Fruit fly (Drosophila melanogaster) whole organism, embryonic: ENCODE measurements around the gene Ns4.

Source experiments
- Ada2b ChIP-seq: fragments of 200-800 bp; sonication (Bioruptor generic); IDR thresholded peaks from 2 replicates; pipeline ENCODE4 v1.3.6; 2022; ENCODE audit warnings: missing biosample characterization, missing genetic modification characterization
- CG10543 ChIP-seq: fragments of 200-800 bp; sonication (Bioruptor generic); optimal IDR thresholded peaks from 3 replicates; lab custom pipeline; 2017; ENCODE audit warnings: missing biosample characterization, mild to moderate bottlenecking, missing genetic modification characterization, moderate library complexity
- CG11504 ChIP-seq: fragments of 200-800 bp; sonication (Bioruptor generic); optimal IDR thresholded peaks from 3 replicates; lab custom pipeline; 2019; ENCODE audit warnings: missing biosample characterization, mild to moderate bottlenecking, missing genetic modification characterization, moderate library complexity
- CG11695 ChIP-seq: fragments of 200-800 bp; sonication (Bioruptor generic); IDR thresholded peaks from 3 replicates; pipeline ENCODE4 v1.3.6; 2022; ENCODE audit warnings: missing biosample characterization, missing genetic modification characterization
- CG12942 ChIP-seq: fragments of 200-800 bp; sonication (Bioruptor generic); optimal IDR thresholded peaks from 3 replicates; lab custom pipeline; 2016; ENCODE audit warnings: missing biosample characterization, missing genetic modification characterization
- CG13296 ChIP-seq: fragments of 200-800 bp; sonication (Bioruptor generic); optimal IDR thresholded peaks from 3 replicates; lab custom pipeline; 2018; ENCODE audit warnings: missing biosample characterization, mild to moderate bottlenecking, missing genetic modification characterization
- CG14050 ChIP-seq: fragments of 200-800 bp; sonication (Bioruptor generic); IDR thresholded peaks from 3 replicates; pipeline ENCODE4 v1.3.6; 2022; ENCODE audit warnings: missing biosample characterization, missing genetic modification characterization
- CG15696 ChIP-seq: fragments of 200-800 bp; sonication (Bioruptor generic); optimal IDR thresholded peaks from 2 replicates; lab custom pipeline; 2019; ENCODE audit warnings: missing biosample characterization, mild to moderate bottlenecking, missing genetic modification characterization, moderate library complexity
- CG32532 ChIP-seq: fragments of 200-800 bp; sonication (Bioruptor generic); IDR thresholded peaks from 2 replicates; pipeline ENCODE4 v1.3.6; 2022; ENCODE audit warnings: missing biosample characterization, missing genetic modification characterization
- CG32767 ChIP-seq: fragments of 200-800 bp; sonication (Bioruptor generic); IDR thresholded peaks from 2 replicates; pipeline ENCODE4 v1.3.6; 2022; ENCODE audit warnings: missing biosample characterization, missing genetic modification characterization
- CG34376 ChIP-seq: fragments of 200-800 bp; sonication (Bioruptor generic); optimal IDR thresholded peaks from 2 replicates; lab custom pipeline; 2018; ENCODE audit warnings: missing biosample characterization, mild to moderate bottlenecking, missing genetic modification characterization
- CG4820 ChIP-seq: fragments of 200-800 bp; sonication (Bioruptor generic); optimal IDR thresholded peaks from 3 replicates; lab custom pipeline; 2016; ENCODE audit warnings: missing biosample characterization, missing genetic modification characterization
- CG6175 ChIP-seq: fragments of 200-800 bp; sonication (Bioruptor generic); IDR thresholded peaks from 3 replicates; pipeline ENCODE4 v1.3.6; 2022; ENCODE audit warnings: missing biosample characterization, missing genetic modification characterization
- CG6791 ChIP-seq: fragments of 200-800 bp; sonication (Bioruptor generic); IDR thresholded peaks from 3 replicates; pipeline ENCODE4 v1.3.6; 2022; ENCODE audit warnings: missing biosample characterization, missing genetic modification characterization; ENCODE audit not compliant: partially characterized antibody
- CG7357 ChIP-seq: fragments of 200-800 bp; sonication (Bioruptor generic); IDR thresholded peaks from 3 replicates; pipeline ENCODE4 v1.3.6; 2022; ENCODE audit warnings: missing biosample characterization, missing genetic modification characterization
- CG7556 ChIP-seq: fragments of 200-800 bp; sonication (Bioruptor generic); optimal IDR thresholded peaks from 2 replicates; lab custom pipeline; 2017; ENCODE audit warnings: missing biosample characterization, mild to moderate bottlenecking, missing genetic modification characterization
- CG8359 ChIP-seq: fragments of 200-800 bp; sonication (Bioruptor generic); optimal IDR thresholded peaks from 2 replicates; lab custom pipeline; 2017; ENCODE audit warnings: missing biosample characterization, mild to moderate bottlenecking, missing genetic modification characterization, borderline replicate concordance
- CG9609 ChIP-seq: fragments of 200-800 bp; sonication (Bioruptor generic); optimal IDR thresholded peaks from 3 replicates; lab custom pipeline; 2016; ENCODE audit warnings: missing biosample characterization, missing genetic modification characterization
- CG9932 ChIP-seq: fragments of 200-800 bp; sonication (Bioruptor generic); IDR thresholded peaks from 2 replicates; pipeline ENCODE4 v1.3.6; 2022; ENCODE audit warnings: missing biosample characterization, missing genetic modification characterization
- Dip3 ChIP-seq: fragments of 200-800 bp; sonication (Bioruptor generic); optimal IDR thresholded peaks from 3 replicates; lab custom pipeline; 2016; ENCODE audit warnings: missing biosample characterization, missing genetic modification characterization
- E2f2 ChIP-seq: fragments of 200-800 bp; sonication (Bioruptor generic); IDR thresholded peaks from 2 replicates; pipeline ENCODE4 v1.3.6; 2022; ENCODE audit warnings: missing biosample characterization, missing genetic modification characterization
- HLH4C ChIP-seq: fragments of 200-800 bp; sonication (Bioruptor generic); IDR thresholded peaks from 3 replicates; pipeline ENCODE4 v1.3.6; 2022; ENCODE audit warnings: missing biosample characterization, missing genetic modification characterization; ENCODE audit not compliant: partially characterized antibody
- HLHmδ ChIP-seq: fragments of 200-800 bp; sonication (Bioruptor generic); optimal IDR thresholded peaks from 2 replicates; lab custom pipeline; 2018; ENCODE audit warnings: missing biosample characterization, mild to moderate bottlenecking, missing genetic modification characterization, moderate library complexity
- Hand ChIP-seq: fragments of 200-800 bp; sonication (Bioruptor generic); optimal IDR thresholded peaks from 2 replicates; lab custom pipeline; 2017; ENCODE audit warnings: mild to moderate bottlenecking, missing biosample characterization, missing genetic modification reagents, missing genetic modification characterization
- Hr78 ChIP-seq, 2 experiments: fragments of 200-800 bp in 1 of 2; fragments of >200 bp in 1 of 2; sonication (Bioruptor generic) in 1 of 2; optimal IDR thresholded peaks; 2 replicates each; lab custom pipeline; 2017 to 2019; ENCODE audit warnings: missing biosample characterization in 2 of 2, missing genetic modification characterization in 2 of 2, mild to moderate bottlenecking in 1 of 2, moderate library complexity in 1 of 2
- NC2α ChIP-seq: fragments of 200-800 bp; sonication (Bioruptor generic); optimal IDR thresholded peaks from 2 replicates; lab custom pipeline; 2016; ENCODE audit warnings: missing biosample characterization, missing genetic modification characterization
- Rfx ChIP-seq: fragments of 200-800 bp; sonication (Bioruptor generic); IDR thresholded peaks from 2 replicates; pipeline ENCODE4 v1.3.6; 2022; ENCODE audit warnings: missing biosample characterization, missing genetic modification characterization
- Stat92E ChIP-seq, 3 experiments: fragments of >200 bp in 2 of 3; fragments of 200-800 bp in 1 of 3; sonication (Bioruptor generic) in 1 of 3; optimal IDR thresholded peaks; 2 replicates each; lab custom pipeline; 2017 to 2019; ENCODE audit warnings: missing biosample characterization in 3 of 3, missing genetic modification characterization in 3 of 3, mild to moderate bottlenecking in 1 of 3, moderate library complexity in 1 of 3
- ab ChIP-seq: fragments of 200-800 bp; sonication (Bioruptor generic); optimal IDR thresholded peaks from 2 replicates; lab custom pipeline; 2016; ENCODE audit warnings: missing biosample characterization, missing genetic modification characterization
- al ChIP-seq: fragments of 200-800 bp; sonication (Bioruptor generic); IDR thresholded peaks from 2 replicates; pipeline ENCODE4 v1.3.6; 2022; ENCODE audit warnings: missing biosample characterization, missing genetic modification characterization
- aop ChIP-seq: fragments of 200-800 bp; sonication (Bioruptor generic); IDR thresholded peaks from 2 replicates; pipeline ENCODE4 v1.3.6; 2022; ENCODE audit warnings: missing biosample characterization, missing genetic modification characterization
- bab2 ChIP-seq: fragments of 200-800 bp; sonication (Bioruptor generic); optimal IDR thresholded peaks from 2 replicates; lab custom pipeline; 2016; ENCODE audit warnings: missing biosample characterization, missing genetic modification characterization
- bigmax ChIP-seq: fragments of 200-800 bp; sonication (Bioruptor generic); optimal IDR thresholded peaks from 2 replicates; lab custom pipeline; 2018; ENCODE audit warnings: missing biosample characterization, mild to moderate bottlenecking, missing genetic modification characterization
- dan ChIP-seq: fragments of 200-800 bp; sonication (Bioruptor generic); IDR thresholded peaks from 2 replicates; pipeline ENCODE4 v1.3.6; 2022; ENCODE audit warnings: missing biosample characterization, missing genetic modification characterization
- ftz-f1 ChIP-seq: fragments of 200-800 bp; sonication (Bioruptor generic); optimal IDR thresholded peaks from 2 replicates; lab custom pipeline; 2016; ENCODE audit warnings: missing biosample characterization, missing genetic modification characterization
- gfzf ChIP-seq: fragments of 200-800 bp; sonication (Bioruptor generic); optimal IDR thresholded peaks from 2 replicates; lab custom pipeline; 2016; ENCODE audit warnings: missing biosample characterization, mild to moderate bottlenecking, missing genetic modification characterization, moderate library complexity
- grau ChIP-seq: fragments of 200-800 bp; optimal IDR thresholded peaks from 3 replicates; lab custom pipeline; 2019; ENCODE audit warnings: missing biosample characterization, mild to moderate bottlenecking, missing genetic modification characterization, moderate library complexity
- grn ChIP-seq: fragments of 200-800 bp; sonication (Bioruptor generic); optimal IDR thresholded peaks from 3 replicates; lab custom pipeline; 2017; ENCODE audit warnings: missing biosample characterization, missing genetic modification characterization
- gt ChIP-seq: fragments of 200-800 bp; sonication (Bioruptor generic); IDR thresholded peaks from 2 replicates; pipeline ENCODE4 v1.3.6; 2022; ENCODE audit warnings: missing biosample characterization, missing genetic modification characterization
- ham ChIP-seq: fragments of 200-800 bp; sonication (Bioruptor generic); IDR thresholded peaks from 2 replicates; pipeline ENCODE4 v1.3.6; 2022; ENCODE audit warnings: missing biosample characterization, missing genetic modification characterization
- ind ChIP-seq: fragments of 200-800 bp; sonication (Bioruptor generic); optimal IDR thresholded peaks from 3 replicates; lab custom pipeline; 2016; ENCODE audit warnings: missing biosample characterization, missing genetic modification characterization
- jigr1 ChIP-seq: fragments of 200-800 bp; sonication (Bioruptor generic); IDR thresholded peaks from 3 replicates; pipeline ENCODE4 v1.3.6; 2022; ENCODE audit warnings: missing biosample characterization, missing genetic modification characterization
- kni ChIP-seq: fragments of 200-800 bp; sonication (Bioruptor generic); optimal IDR thresholded peaks from 3 replicates; lab custom pipeline; 2017; ENCODE audit warnings: mild to moderate bottlenecking, missing biosample characterization, missing genetic modification reagents, missing genetic modification characterization
- mirr ChIP-seq: fragments of 200-800 bp; sonication (Bioruptor generic); optimal IDR thresholded peaks from 3 replicates; lab custom pipeline; 2018; ENCODE audit warnings: missing biosample characterization, mild to moderate bottlenecking, missing genetic modification characterization
- oc ChIP-seq: fragments of 200-800 bp; sonication (Bioruptor generic); optimal IDR thresholded peaks from 2 replicates; lab custom pipeline; 2018; ENCODE audit warnings: missing biosample characterization, mild to moderate bottlenecking, missing genetic modification characterization, moderate library complexity
- repo ChIP-seq: fragments of 200-800 bp; sonication (Bioruptor generic); optimal IDR thresholded peaks from 2 replicates; lab custom pipeline; 2016; ENCODE audit warnings: missing biosample characterization, missing genetic modification characterization
- rib ChIP-seq: fragments of 200-800 bp; sonication (Bioruptor generic); IDR thresholded peaks from 2 replicates; pipeline ENCODE4 v1.3.6; 2022; ENCODE audit warnings: missing biosample characterization, missing genetic modification characterization
- scrt ChIP-seq: fragments of 200-800 bp; sonication (Bioruptor generic); optimal IDR thresholded peaks from 2 replicates; lab custom pipeline; 2018; ENCODE audit warnings: missing biosample characterization, mild to moderate bottlenecking, missing genetic modification characterization, moderate library complexity
- ssp ChIP-seq: fragments of 200-800 bp; sonication (Bioruptor generic); IDR thresholded peaks from 2 replicates; pipeline ENCODE4 v1.3.6; 2022; ENCODE audit warnings: missing biosample characterization, missing genetic modification characterization
- tgo ChIP-seq: fragments of 200-800 bp; sonication (Bioruptor generic); IDR thresholded peaks from 3 replicates; pipeline ENCODE4 v1.3.6; 2022; ENCODE audit warnings: missing biosample characterization, missing genetic modification characterization

The Ns4 gene

DNA sequence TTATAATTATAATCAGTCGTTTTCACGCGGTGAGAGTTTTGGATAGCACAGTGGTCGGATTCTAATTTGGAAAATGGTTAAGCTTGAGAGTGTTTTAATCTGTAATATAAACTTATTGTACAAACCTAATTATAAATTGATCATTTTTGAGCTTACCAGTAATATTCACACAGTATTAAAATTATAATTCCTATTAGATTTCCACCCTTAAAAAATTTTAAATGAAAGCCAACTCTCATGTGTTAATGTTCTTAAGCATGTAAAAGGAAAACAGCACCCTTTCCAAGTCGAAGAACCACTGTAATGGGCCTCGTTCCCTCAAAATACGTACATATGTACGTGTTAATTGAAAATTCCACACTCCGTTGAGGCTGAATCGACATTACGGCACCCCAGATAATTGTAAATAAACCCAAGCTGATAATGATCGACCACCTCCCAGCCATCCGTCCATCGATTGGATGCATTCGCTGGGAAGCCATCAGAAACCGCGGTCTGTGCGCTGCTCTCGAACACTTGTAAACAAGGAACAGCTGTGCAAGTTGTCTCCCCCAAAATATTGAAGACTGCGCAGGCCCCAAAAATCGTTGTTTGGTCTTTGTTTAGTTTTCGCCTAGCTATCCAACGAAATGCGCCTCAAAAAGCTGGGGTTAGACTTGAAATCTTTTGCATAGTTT, 7.7 kb downstream of the Ns4 start (continued):
- TF ChIP-seq grau (tag; lab: Kevin White, UChicago) (peak; percentile 69), NC2α (GFP tag; lab: Kevin White, UChicago) (no peak), Hand (GFP tag; lab: Kevin White, UChicago) (peak; percentile 36), CG32532 (GFP tag; lab: Robert Waterston, UW) (peak; percentile 62), ftz-f1 (GFP tag; lab: Kevin White, UChicago) (no peak), CG7357 (no peak), CG6175 (GFP tag; lab: Robert Waterston, UW) (no peak), E2f2 (no peak), dan (GFP tag; lab: Robert Waterston, UW) (no peak), CG4820 (peak; percentile 23), CG7556 (GFP tag; lab: Kevin White, UChicago) (peak; percentile 26), ab (GFP tag; lab: Kevin White, UChicago) (no peak), Dip3 (GFP tag; lab: Kevin White, UChicago) (no peak), gt (GFP tag; lab: Robert Waterston, UW) (no peak), gfzf (GFP tag; lab: Kevin White, UChicago) (no peak), CG14050 (no peak), Stat92E (GFP tag; optimal IDR thresholded peaks at IDR 0.05; lab: Kevin White, UChicago) (no peak), jigr1 (GFP tag; lab: Robert Waterston, UW) (0 out of 3 replicates have a peak, but pooled peaks have one; percentile 25), Rfx (GFP tag; lab: Robert Waterston, UW) (peak; percentile 50), oc (tag; lab: Kevin White, UChicago) (no peak), CG15696 (tag; lab: Kevin White, UChicago) (no peak), CG13296 (GFP tag; lab: Kevin White, UChicago) (peak; percentile 19), mirr (GFP tag; lab: Kevin White, UChicago) (no peak), tgo (peak; percentile 50; the same call in 2 of the 3 replicates), CG11504 (tag; lab: Kevin White, UChicago) (peak; percentile 77), CG6791 (no peak), CG9609 (GFP tag; lab: Kevin White, UChicago) (no peak), HLH4C (GFP tag; lab: Robert Waterston, UW) (no peak), ssp (GFP tag; lab: Robert Waterston, UW) (no peak; the same call in 1 of the 2 replicates), bigmax (GFP tag; lab: Kevin White, UChicago) (no peak), CG10543 (GFP tag; lab: Kevin White, UChicago) (peak; percentile 11), CG32767 (GFP tag; lab: Robert Waterston, UW) (no peak), rib (GFP tag; lab: Robert Waterston, UW) (no peak), bab2 (GFP tag; lab: Kevin White, UChicago) (no peak), Ada2b (GFP tag; lab: Robert Waterston, UW) (peak; percentile 41; the same call in 1 of the 2 replicates), scrt (GFP tag; lab: Kevin White, UChicago) (no peak), ind (GFP tag; lab: Kevin White, UChicago) (peak; percentile 26), CG11695 (GFP tag; lab: Robert Waterston, UW) (peak; percentile 70; the same call in 2 of the 3 replicates), CG34376 (GFP tag; lab: Kevin White, UChicago) (no peak), grn (no peak), CG12942 (GFP tag; lab: Kevin White, UChicago) (no peak), al (0 out of 2 replicates have a peak, but pooled peaks have one; percentile 23), kni (GFP tag; lab: Kevin White, UChicago) (no peak), aop (GFP tag; lab: Robert Waterston, UW) (no peak), ham (GFP tag; lab: Robert Waterston, UW) (no peak), HLHmδ (GFP tag; lab: Kevin White, UChicago) (no peak), CG8359 (GFP tag; lab: Kevin White, UChicago) (no peak), repo (GFP tag; lab: Kevin White, UChicago) (no peak), CG9932 (peak; percentile 38), Hr78 (GFP tag; optimal IDR thresholded peaks at IDR 0.05; lab: Kevin White, UChicago) (no peak)
